Fruit fly (Drosophila melanogaster): ENCODE measurements around the gene CG13404.

DNA sequence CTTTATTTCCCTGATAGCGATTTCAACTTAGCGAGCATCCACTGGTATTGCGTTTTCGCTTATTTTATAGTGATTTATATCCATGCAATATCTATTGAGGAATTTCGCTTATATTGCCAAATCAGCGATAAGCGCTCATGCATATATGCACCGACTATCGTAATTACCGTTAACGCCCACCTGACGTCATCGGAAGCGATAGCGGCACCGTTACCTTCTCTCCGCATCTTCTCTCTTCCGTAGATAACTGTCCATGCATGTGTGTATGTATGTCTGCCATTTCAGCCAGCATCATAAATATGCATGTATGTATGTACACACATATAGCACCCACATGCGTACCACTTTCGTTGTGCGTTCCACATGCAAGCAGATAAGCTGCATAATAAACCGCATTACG lies 44.9 kb downstream of the CG13404 start:
- TF ChIP-seq CG6792 (GFP tag; optimal IDR thresholded peaks at IDR 0.05) (no peak), CG3919 (GFP tag; optimal IDR thresholded peaks at IDR 0.05) (no peak), spab (GFP tag; optimal IDR thresholded peaks at IDR 0.05) (no peak)

All from whole organism, prepupa.